Fruit fly (Drosophila melanogaster) whole organism, wandering third instar larva: ENCODE data around the gene CG32369.
A peak's percentile ranks its signal among the peaks of the same experiment; 100 is the strongest.

Experiments used
- CG32264 ChIP-seq: fragments of 200-800 bp; sonication (Bioruptor generic); optimal IDR thresholded peaks from 2 replicates; lab custom pipeline; 2016; ENCODE audit warnings: missing biosample characterization, missing genetic modification characterization
- CrebA ChIP-seq: fragments of 200-800 bp; sonication (Bioruptor generic); optimal IDR thresholded peaks from 2 replicates; lab custom pipeline; 2016; ENCODE audit warnings: missing biosample characterization, mild to moderate bottlenecking, missing genetic modification characterization, borderline replicate concordance
- Dfd ChIP-seq: fragments of >200 bp; optimal IDR thresholded peaks from 2 replicates; lab custom pipeline; 2017; ENCODE audit warnings: missing biosample characterization, missing genetic modification characterization
- GATAd ChIP-seq: sonication (Bioruptor generic); optimal IDR thresholded peaks from 2 replicates; lab custom pipeline; 2016; ENCODE audit warnings: missing biosample characterization, missing genetic modification characterization
- Hnf4 ChIP-seq: fragments of 200-800 bp; sonication (Bioruptor generic); optimal IDR thresholded peaks from 2 replicates; lab custom pipeline; 2016; ENCODE audit warnings: missing biosample characterization, mild to moderate bottlenecking, missing genetic modification characterization
- Hr83 ChIP-seq: fragments of 200-300 bp; sonication (Bioruptor generic); optimal IDR thresholded peaks from 2 replicates; lab custom pipeline; 2016; ENCODE audit warnings: missing biosample characterization, mild to moderate bottlenecking, missing genetic modification characterization, moderate library complexity; ENCODE audit not compliant: poor library complexity, severe bottlenecking
- Jra ChIP-seq: sonication (Bioruptor generic); optimal IDR thresholded peaks from 2 replicates; lab custom pipeline; 2016; ENCODE audit warnings: missing biosample characterization, missing genetic modification characterization
- Mio ChIP-seq: sonication (Bioruptor generic); optimal IDR thresholded peaks from 2 replicates; lab custom pipeline; 2016; ENCODE audit warnings: missing biosample characterization, missing genetic modification characterization
- OdsH ChIP-seq: fragments of 200-800 bp; sonication (Bioruptor generic); optimal IDR thresholded peaks from 2 replicates; lab custom pipeline; 2016; ENCODE audit warnings: missing biosample characterization, mild to moderate bottlenecking, missing genetic modification characterization
- Rel ChIP-seq, 2 experiments: fragments of 200-800 bp; sonication (Bioruptor generic) in 1 of 2; optimal IDR thresholded peaks; 2 replicates in 1 of 2; 3 replicates in 1 of 2; lab custom pipeline; 2016 to 2019; ENCODE audit warnings: mild to moderate bottlenecking in 2 of 2, missing biosample characterization in 2 of 2, missing genetic modification characterization in 2 of 2, moderate library complexity in 1 of 2
- Sp1 ChIP-seq: fragments of 200-800 bp; sonication (Bioruptor generic); optimal IDR thresholded peaks from 3 replicates; lab custom pipeline; 2019; ENCODE audit warnings: missing biosample characterization, mild to moderate bottlenecking, missing genetic modification characterization, moderate library complexity
- brk ChIP-seq: fragments of 200-800 bp; sonication (Bioruptor generic); optimal IDR thresholded peaks from 2 replicates; lab custom pipeline; 2016; ENCODE audit warnings: missing biosample characterization, mild to moderate bottlenecking, missing genetic modification characterization
- dl ChIP-seq, 2 experiments: fragments of 175-275, 200-275 bp in 1 of 2; fragments of 200-275 bp in 1 of 2; sonication (Bioruptor generic); optimal IDR thresholded peaks; lab custom pipeline; 2018; ENCODE audit warnings: mild to moderate bottlenecking in 2 of 2, missing biosample characterization in 2 of 2, missing genetic modification characterization in 2 of 2, moderate library complexity in 2 of 2; ENCODE audit not compliant: partially characterized antibody in 2 of 2, insufficient read depth in 1 of 2
- dsf ChIP-seq: sonication (Bioruptor generic); optimal IDR thresholded peaks from 2 replicates; lab custom pipeline; 2016; ENCODE audit warnings: missing biosample characterization, missing genetic modification characterization, borderline replicate concordance
- ey ChIP-seq: fragments of 200-800 bp; sonication (Bioruptor generic); optimal IDR thresholded peaks from 2 replicates; lab custom pipeline; 2016; ENCODE audit warnings: missing biosample characterization, missing genetic modification characterization
- foxo ChIP-seq, 2 experiments: fragments of 200-800 bp; sonication (Bioruptor generic); optimal IDR thresholded peaks; 2 replicates in 1 of 2; 3 replicates in 1 of 2; lab custom pipeline; 2016 to 2017; ENCODE audit warnings: missing biosample characterization in 2 of 2, missing genetic modification characterization in 2 of 2
- fru ChIP-seq: fragments of 200-800 bp; sonication (Bioruptor generic); optimal IDR thresholded peaks from 3 replicates; lab custom pipeline; 2016; ENCODE audit warnings: missing biosample characterization, mild to moderate bottlenecking, missing genetic modification characterization
- h ChIP-seq: fragments of 200-800 bp; sonication (Bioruptor generic); optimal IDR thresholded peaks from 3 replicates; lab custom pipeline; 2016; ENCODE audit warnings: missing biosample characterization, mild to moderate bottlenecking, missing genetic modification characterization
- jim ChIP-seq: fragments of 175-275, 200-325 bp; sonication (Bioruptor generic); optimal IDR thresholded peaks from 2 replicates; lab custom pipeline; 2016; ENCODE audit warnings: missing biosample characterization, mild to moderate bottlenecking, missing genetic modification characterization
- lola ChIP-seq: fragments of >200 bp; optimal IDR thresholded peaks from 2 replicates; lab custom pipeline; 2017; ENCODE audit warnings: missing biosample characterization, missing genetic modification characterization
- psq ChIP-seq: fragments of 200-800 bp; sonication (Bioruptor generic); optimal IDR thresholded peaks from 3 replicates; lab custom pipeline; 2017; ENCODE audit warnings: missing biosample characterization, mild to moderate bottlenecking, missing genetic modification characterization, moderate library complexity
- sv ChIP-seq: fragments of 200-800 bp; sonication (Bioruptor generic); optimal IDR thresholded peaks from 3 replicates; lab custom pipeline; 2016; ENCODE audit warnings: missing biosample characterization, missing genetic modification characterization
- woc ChIP-seq: sonication (Bioruptor generic); optimal IDR thresholded peaks from 2 replicates; lab custom pipeline; 2016; ENCODE audit warnings: missing biosample characterization, mild to moderate bottlenecking, missing genetic modification characterization

Gene CG32369

DNA sequence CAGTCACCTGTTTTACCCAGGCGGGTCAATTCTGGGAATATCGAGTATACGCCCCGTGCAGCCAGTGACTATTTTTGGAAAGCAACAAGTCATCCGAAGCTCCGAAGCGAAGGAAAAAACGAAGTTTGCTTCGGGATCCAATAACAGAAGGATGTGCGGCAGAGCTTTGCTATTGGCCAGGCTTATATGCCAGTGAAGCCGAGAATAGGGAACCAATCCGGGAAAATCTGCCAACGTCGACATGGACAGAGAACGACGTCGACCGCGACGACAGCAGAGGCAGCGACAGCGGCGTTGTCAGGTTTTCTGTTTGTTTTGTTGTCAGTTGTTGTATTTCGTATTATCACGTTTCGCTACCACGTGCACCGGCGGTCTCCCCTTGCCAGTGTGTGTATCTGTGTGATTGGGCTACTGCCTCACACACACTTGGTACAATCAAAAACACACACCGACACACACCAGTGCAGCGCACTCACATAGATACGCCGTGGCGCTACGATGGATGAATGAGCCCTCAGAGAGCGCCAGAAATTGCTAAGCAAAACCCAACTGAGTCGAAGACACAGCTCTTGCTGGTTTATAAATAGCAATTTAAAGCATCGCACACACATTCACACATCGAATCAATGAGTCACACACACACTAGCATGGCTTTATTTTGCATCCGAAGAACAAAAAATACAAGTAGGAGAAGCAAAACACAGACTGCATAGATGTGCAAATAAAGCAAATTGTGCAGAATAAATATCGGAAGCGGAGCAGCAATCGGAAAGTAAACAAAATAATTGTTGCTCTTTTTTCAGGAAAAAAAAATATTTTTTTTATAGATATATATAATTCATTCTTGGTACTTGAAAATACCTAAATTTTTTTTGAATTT, 25.5 kb upstream of the CG32369 start:
- TF ChIP-seq Rel (GFP tag; optimal IDR thresholded peaks at IDR 0.05; lab: Kevin White, UChicago) (no peak), Rel (tag; optimal IDR thresholded peaks at IDR 0.05; lab: Kevin White, UChicago) (peak; percentile 26), h (GFP tag; lab: Kevin White, UChicago) (no peak)

DNA sequence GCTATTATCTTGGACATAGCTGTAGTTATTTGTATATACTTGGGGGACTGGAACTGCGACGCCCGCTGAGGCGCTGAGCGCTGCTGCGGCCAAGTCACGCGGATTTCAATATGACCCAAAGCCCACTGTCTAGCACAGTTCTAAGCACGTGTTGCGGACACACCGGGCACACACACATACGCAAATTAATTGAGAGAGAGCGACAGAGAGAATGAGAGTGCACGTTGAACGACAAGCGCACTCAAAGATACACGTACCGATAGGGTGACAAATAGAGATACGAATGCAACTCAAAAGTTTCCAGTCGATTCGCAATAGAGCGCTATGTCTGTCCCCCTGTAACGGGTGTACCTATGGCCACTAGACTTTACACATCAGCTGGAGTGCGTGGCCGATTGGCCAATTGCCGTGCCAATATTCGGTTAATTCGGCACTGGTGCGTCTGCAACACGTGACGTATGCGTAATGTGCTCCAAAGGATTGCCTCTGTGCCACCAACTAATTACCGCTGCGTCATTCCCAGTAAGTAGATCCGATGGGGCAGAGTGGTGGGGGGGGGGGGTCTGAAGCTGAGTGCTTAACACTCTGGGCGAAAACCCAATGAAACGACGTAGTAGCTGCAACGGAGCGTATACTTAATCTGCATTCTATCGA, 24.2 kb upstream of the CG32369 start:
- TF ChIP-seq sv (GFP tag; lab: Kevin White, UChicago) (no peak), dl (GFP tag; optimal IDR thresholded peaks at IDR 0.05; lab: Kevin White, UChicago; ENCODE audit: insufficient read depth in 1 of 2, partially characterized antibody in 2 of 2) (peak in 1 of 2 experiments; percentile 29), Rel (GFP tag; optimal IDR thresholded peaks at IDR 0.05; lab: Kevin White, UChicago) (no peak), Rel (tag; optimal IDR thresholded peaks at IDR 0.05; lab: Kevin White, UChicago) (no peak), jim (GFP tag; lab: Kevin White, UChicago) (no peak)

DNA sequence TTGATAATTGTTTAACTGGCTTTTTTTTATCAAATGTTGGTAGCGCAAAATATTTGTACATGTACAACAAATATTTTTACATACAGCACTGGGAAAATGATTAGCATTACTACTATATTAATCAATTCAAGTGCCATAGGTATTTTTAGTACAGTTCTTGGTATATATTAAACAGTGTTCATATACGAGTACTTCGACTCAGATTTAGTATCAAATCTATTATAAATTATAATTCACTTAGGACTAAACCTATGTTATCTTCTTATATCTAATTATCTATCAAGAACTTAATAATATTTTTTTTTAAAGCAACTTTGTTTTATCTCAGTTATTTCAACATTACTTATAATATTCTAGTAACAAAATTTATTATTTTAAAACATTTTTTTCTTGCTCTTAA, 23.7 kb upstream of the CG32369 start:
- TF ChIP-seq Sp1 (no peak), CG32264 (GFP tag; lab: Kevin White, UChicago) (no peak)
- TF ChIP-seq, all 38 proteins: peak for 0

DNA sequence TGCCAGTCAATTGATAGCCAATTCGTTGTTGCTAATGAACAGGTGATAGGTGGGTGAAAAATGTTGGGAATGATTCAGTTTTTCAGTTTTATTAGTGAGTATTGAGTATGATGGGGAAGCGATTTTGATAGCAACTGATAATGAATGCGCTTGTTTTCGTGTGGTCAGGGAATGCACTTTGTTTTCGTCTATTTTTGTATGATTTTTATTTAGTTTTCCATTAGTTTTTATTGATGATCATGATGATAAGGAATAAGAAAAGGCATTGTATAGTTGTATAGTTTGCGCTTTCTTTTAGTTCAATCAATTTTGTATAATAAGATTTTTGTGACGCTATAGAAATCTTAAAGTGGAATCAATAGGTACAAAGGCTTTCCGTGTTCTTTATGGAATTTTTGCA, 22.3 kb upstream of the CG32369 start:
- no peak for TF ChIP-seq Hr83 (GFP tag; lab: Kevin White, UChicago)
- no peak for TF ChIP-seq CrebA (GFP tag; lab: Kevin White, UChicago)
- no peak for TF ChIP-seq jim (GFP tag; lab: Kevin White, UChicago)
- no peak for TF ChIP-seq lola (GFP tag; lab: Kevin White, UChicago)
- no peak for TF ChIP-seq foxo (GFP tag; optimal IDR thresholded peaks at IDR 0.05; lab: Kevin White, UChicago)
- TF ChIP-seq woc = no peak
- TF ChIP-seq dsf (GFP tag; lab: Kevin White, UChicago) = no peak
- no peak for TF ChIP-seq Mio (GFP tag; lab: Kevin White, UChicago)
- no peak for TF ChIP-seq Hnf4

dm6 chr3L:7830890-7831289, 21.3 kb upstream of the CG32369 start:
- TF ChIP-seq brk (GFP tag; lab: Kevin White, UChicago) = no peak
- TF ChIP-seq Dfd (GFP tag; lab: Kevin White, UChicago) = peak; percentile 96
- no peak for TF ChIP-seq Jra (GFP tag; lab: Kevin White, UChicago)

DNA sequence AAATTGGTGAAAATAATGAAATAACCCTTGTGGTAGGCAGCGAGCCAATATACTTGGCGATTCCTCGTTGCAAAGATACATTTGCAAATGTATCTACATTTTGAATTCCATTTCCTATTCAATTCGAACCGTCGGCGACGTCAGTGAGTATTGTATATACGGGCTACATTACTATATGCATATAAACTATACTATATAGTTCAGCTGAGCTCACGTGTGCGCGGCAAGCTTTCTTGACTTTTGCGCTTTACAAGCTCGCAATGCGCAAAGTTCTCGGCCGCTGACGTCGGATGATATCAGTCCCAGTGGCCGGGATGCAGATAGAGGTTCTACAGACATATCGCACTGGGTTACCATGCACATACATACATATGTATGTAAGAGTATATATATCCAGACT, 20.0 kb upstream of the CG32369 start:
- TF ChIP-seq sv (GFP tag; lab: Kevin White, UChicago) (no peak), fru (GFP tag; lab: Kevin White, UChicago) (no peak), OdsH (GFP tag; lab: Kevin White, UChicago) (no peak), GATAd (GFP tag; lab: Kevin White, UChicago) (no peak), jim (GFP tag; lab: Kevin White, UChicago) (no peak)

DNA sequence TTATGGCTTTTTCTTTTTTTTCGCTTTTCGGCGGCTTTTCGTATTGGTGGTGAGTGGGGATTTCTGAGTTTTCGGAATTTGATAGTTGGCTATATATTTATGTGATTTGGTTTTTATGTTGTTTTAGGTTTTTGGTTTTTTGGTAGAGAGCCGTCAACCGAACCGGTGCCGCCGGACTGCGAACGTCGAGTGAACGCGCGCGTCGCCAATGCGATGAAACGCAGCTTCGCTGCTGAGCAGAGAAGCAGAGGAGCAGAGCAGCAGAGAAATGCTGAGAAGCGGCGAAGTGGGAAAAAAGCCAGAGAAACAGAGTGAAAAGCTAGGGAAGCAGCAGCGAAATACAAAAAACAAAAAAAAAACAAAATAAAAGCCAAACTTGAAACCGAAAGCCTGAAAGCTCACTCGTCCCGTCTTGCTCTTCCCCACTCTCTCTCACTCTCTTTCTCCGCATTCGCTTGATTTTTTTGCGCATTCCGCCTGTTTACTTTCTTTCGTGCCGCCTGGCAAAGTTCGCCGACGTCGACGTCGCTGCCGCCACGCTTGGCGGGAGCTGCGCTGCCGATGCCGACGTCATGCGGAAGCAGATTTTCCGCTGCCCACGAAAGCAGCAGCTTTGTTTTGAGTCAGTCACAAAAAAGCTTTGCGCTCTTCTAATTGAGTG, 18.3 kb upstream of the CG32369 start:
- TF ChIP-seq psq (GFP tag; lab: Kevin White, UChicago) (peak; percentile 70), ey (GFP tag; lab: Kevin White, UChicago) (no peak)
